Worm (Caenorhabditis elegans): ENCODE results near the gene W04D12.1.

The W04D12.1 gene

ce11 chrIII:5876867-5877641 lies 40.3 kb downstream of the W04D12.1 start:
- TF ChIP-seq mdl-1 (tag; optimal IDR thresholded peaks at IDR 0.05) (peak in 1 of 2 experiments; percentile 5), gmeb-1 (tag; optimal IDR thresholded peaks at IDR 0.05) (peak; percentile 21), crh-2 (tag; optimal IDR thresholded peaks at IDR 0.05) (peak; percentile 42), mbf-1 (tag; optimal IDR thresholded peaks at IDR 0.05) (no peak), sma-3 (GFP tag; optimal IDR thresholded peaks at IDR 0.05) (peak; percentile 35), nhr-21 (tag; optimal IDR thresholded peaks at IDR 0.05) (peak; percentile 52), lsy-2 (tag; optimal IDR thresholded peaks at IDR 0.05) (peak in 1 of 2 experiments; percentile 21), nhr-11 (tag; optimal IDR thresholded peaks at IDR 0.05) (no peak)

- TF ChIP-seq R02D3.7 (tag; optimal IDR thresholded peaks at IDR 0.05) (no peak), lin-39 (tag; optimal IDR thresholded peaks at IDR 0.05) (no peak), mbf-1 (tag; optimal IDR thresholded peaks at IDR 0.05) (no peak), lin-11 (tag; optimal IDR thresholded peaks at IDR 0.05) (no peak), lsy-2 (tag; optimal IDR thresholded peaks at IDR 0.05) (peak in 1 of 2 experiments; percentile 76), skn-1 (tag; optimal IDR thresholded peaks at IDR 0.05) (no peak), unc-62 (GFP tag; optimal IDR thresholded peaks at IDR 0.05) (no peak), unc-39 (tag; optimal IDR thresholded peaks at IDR 0.05) (no peak), ama-1 (optimal IDR thresholded peaks at IDR 0.05) (no peak), ztf-1 (GFP tag; conservative IDR thresholded peaks at IDR 0.05) (no peak), nhr-21 (tag; optimal IDR thresholded peaks at IDR 0.05) (no peak), fos-1 (tag; optimal IDR thresholded peaks at IDR 0.05) (no peak), sem-4 (tag; optimal IDR thresholded peaks at IDR 0.05) (no peak), egl-27 (tag; optimal IDR thresholded peaks at IDR 0.05) (no peak), elt-3 (tag; optimal IDR thresholded peaks at IDR 0.05) (no peak), ztf-4 (tag; optimal IDR thresholded peaks at IDR 0.05) (no peak), nhr-11 (tag; optimal IDR thresholded peaks at IDR 0.05) (no peak), crh-2 (tag; optimal IDR thresholded peaks at IDR 0.05) (no peak), nhr-77 (tag; optimal IDR thresholded peaks at IDR 0.05) (no peak), sma-9 (GFP tag; optimal IDR thresholded peaks at IDR 0.05) (no peak), sma-9 (tag; optimal IDR thresholded peaks at IDR 0.05) (no peak), ztf-11 (tag; optimal IDR thresholded peaks at IDR 0.05) (no peak), mdl-1 (tag; optimal IDR thresholded peaks at IDR 0.05) (no peak), nhr-23 (tag; optimal IDR thresholded peaks at IDR 0.05) (no peak), nhr-25 (tag; optimal IDR thresholded peaks at IDR 0.05) (peak; percentile 8), gmeb-1 (tag; optimal IDR thresholded peaks at IDR 0.05) (no peak), nhr-10 (tag; optimal IDR thresholded peaks at IDR 0.05) (no peak), blmp-1 (tag; optimal IDR thresholded peaks at IDR 0.05; ENCODE audit: insufficient read depth) (peak; percentile 52), Y55F3AM.14 (GFP tag; optimal IDR thresholded peaks at IDR 0.05) (no peak), aly-2 (tag; optimal IDR thresholded peaks at IDR 0.05) (no peak), mab-5 (tag; optimal IDR thresholded peaks at IDR 0.05) (no peak), lin-13 (GFP tag; optimal IDR thresholded peaks at IDR 0.05) (no peak), elt-1 (tag; optimal IDR thresholded peaks at IDR 0.05) (no peak), sma-3 (GFP tag; optimal IDR thresholded peaks at IDR 0.05) (no peak), nhr-12 (tag; optimal IDR thresholded peaks at IDR 0.05) (no peak), unc-55 (GFP tag; optimal IDR thresholded peaks at IDR 0.05) (peak; percentile 15), C34F6.9 (tag; optimal IDR thresholded peaks at IDR 0.05) (peak; percentile 18), ceh-16 (tag; optimal IDR thresholded peaks at IDR 0.05) (no peak)
These were observed 41.5 kb downstream of the W04D12.1 start, which contains the start of the genes mig-21 and F01F1.2 for ce11 chrIII:5878215-5878614. TSS of gene mig-21 (minus strand) at chrIII:5878380. TSS of gene F01F1.2 (plus strand) at chrIII:5878554.

DNA sequence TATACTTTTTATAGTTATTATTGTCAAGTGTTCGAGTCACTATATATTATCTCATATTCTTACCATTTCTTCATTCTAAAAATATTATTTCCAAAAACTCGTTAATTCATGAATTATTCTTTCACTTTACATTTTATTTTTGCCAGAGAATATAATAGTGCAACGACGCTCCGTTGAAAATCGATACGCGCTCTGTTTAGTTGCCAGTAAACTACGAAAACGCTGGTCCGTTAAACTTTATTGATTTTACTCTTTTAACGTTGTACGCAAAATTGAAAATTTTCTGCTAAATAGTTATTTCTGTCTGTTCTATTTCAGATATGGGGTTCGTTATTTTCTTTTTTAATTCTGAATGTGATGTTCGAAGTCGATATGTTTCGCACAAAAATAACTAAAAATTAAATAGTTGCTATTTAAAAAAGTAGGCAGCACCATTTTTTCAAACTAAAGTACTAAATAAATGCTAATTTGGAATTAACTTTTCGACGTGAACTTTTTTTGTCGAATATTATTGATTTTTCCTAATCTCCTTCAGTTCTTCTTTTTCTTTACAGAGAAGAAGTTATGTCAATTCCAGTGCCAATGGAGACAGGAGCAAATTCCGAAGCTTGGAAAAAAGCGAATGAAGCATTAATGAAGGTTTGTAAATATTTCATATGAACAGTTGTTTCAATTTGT lies 42.7 kb downstream of the W04D12.1 start, which contains the start of gene hpo-10:
TSS of gene hpo-10 (plus strand) at position 199 of the 678 bp plus-strand sequence.
- TF ChIP-seq nhr-129 (tag; optimal IDR thresholded peaks at IDR 0.05) (no peak), lsy-2 (tag; optimal IDR thresholded peaks at IDR 0.05) (peak; percentile 9 to 57), mab-5 (tag; optimal IDR thresholded peaks at IDR 0.05) (no peak), C34F6.9 (tag; optimal IDR thresholded peaks at IDR 0.05) (peak; percentile 56), gmeb-1 (tag; optimal IDR thresholded peaks at IDR 0.05) (peak; percentile 1), blmp-1 (tag; optimal IDR thresholded peaks at IDR 0.05; ENCODE audit: insufficient read depth) (no peak), lin-13 (GFP tag; optimal IDR thresholded peaks at IDR 0.05) (peak; percentile 41), ztf-1 (GFP tag; conservative IDR thresholded peaks at IDR 0.05) (no peak), unc-39 (tag; optimal IDR thresholded peaks at IDR 0.05) (no peak), peb-1 (tag; optimal IDR thresholded peaks at IDR 0.05) (no peak), unc-55 (GFP tag; optimal IDR thresholded peaks at IDR 0.05) (peak; percentile 55), ceh-16 (tag; optimal IDR thresholded peaks at IDR 0.05) (no peak), crh-2 (tag; optimal IDR thresholded peaks at IDR 0.05) (peak; percentile 52), nhr-25 (tag; optimal IDR thresholded peaks at IDR 0.05) (peak; percentile 17), sem-4 (tag; optimal IDR thresholded peaks at IDR 0.05) (no peak)
